Fruit fly (Drosophila melanogaster) whole organism, embryonic: Measurements from ENCODE around the gene CG6847.

ENCODE experiments used
- BEAF-32 ChIP-seq: fragments of 200-800 bp; sonication (Bioruptor generic); optimal IDR thresholded peaks from 3 replicates; lab custom pipeline; 2017; ENCODE audit warnings: missing biosample characterization, missing genetic modification characterization, mild to moderate bottlenecking, moderate library complexity, missing genetic modification reagents
- Bgb ChIP-seq: fragments of 200-800 bp; sonication (Bioruptor generic); IDR thresholded peaks from 2 replicates; pipeline ENCODE4 v1.3.6; 2022; ENCODE audit warnings: missing biosample characterization, missing genetic modification characterization; ENCODE audit not compliant: partially characterized antibody
- Blimp-1 ChIP-seq: fragments of 200-800 bp; sonication (Bioruptor generic); optimal IDR thresholded peaks from 3 replicates; lab custom pipeline; 2018; ENCODE audit warnings: missing biosample characterization, missing genetic modification characterization, mild to moderate bottlenecking, moderate library complexity, missing genetic modification reagents
- CG11093 ChIP-seq: fragments of 200-800 bp; sonication (Bioruptor generic); IDR thresholded peaks from 3 replicates; pipeline ENCODE4 v1.3.6; 2022; ENCODE audit warnings: missing biosample characterization, missing genetic modification characterization
- CG13894 ChIP-seq: fragments of 200-800 bp; sonication (Bioruptor generic); optimal IDR thresholded peaks from 3 replicates; lab custom pipeline; 2018; ENCODE audit warnings: missing biosample characterization, mild to moderate bottlenecking, missing genetic modification characterization, moderate library complexity
- CG14050 ChIP-seq: fragments of 200-800 bp; sonication (Bioruptor generic); IDR thresholded peaks from 3 replicates; pipeline ENCODE4 v1.3.6; 2022; ENCODE audit warnings: missing biosample characterization, missing genetic modification characterization
- CG16779 ChIP-seq: fragments of 200-800 bp; sonication (Bioruptor generic); IDR thresholded peaks from 2 replicates; pipeline ENCODE4 v1.3.6; 2022; ENCODE audit warnings: missing biosample characterization, missing genetic modification characterization
- CG17361 ChIP-seq: fragments of 200-800 bp; sonication (Bioruptor generic); IDR thresholded peaks from 3 replicates; pipeline ENCODE4 v1.3.6; 2022; ENCODE audit warnings: missing biosample characterization, missing genetic modification characterization
- CG18619 ChIP-seq: fragments of 200-800 bp; sonication (Bioruptor generic); optimal IDR thresholded peaks from 3 replicates; lab custom pipeline; 2017; ENCODE audit warnings: missing biosample characterization, mild to moderate bottlenecking, missing genetic modification characterization
- CG31365 ChIP-seq: fragments of 200-800 bp; sonication (Bioruptor generic); optimal IDR thresholded peaks from 2 replicates; lab custom pipeline; 2018; ENCODE audit warnings: missing biosample characterization, mild to moderate bottlenecking, missing genetic modification characterization
- CG6175 ChIP-seq: fragments of 200-800 bp; sonication (Bioruptor generic); IDR thresholded peaks from 3 replicates; pipeline ENCODE4 v1.3.6; 2022; ENCODE audit warnings: missing biosample characterization, missing genetic modification characterization
- CG7357 ChIP-seq: fragments of 200-800 bp; sonication (Bioruptor generic); IDR thresholded peaks from 3 replicates; pipeline ENCODE4 v1.3.6; 2022; ENCODE audit warnings: missing biosample characterization, missing genetic modification characterization
- CG7963 ChIP-seq: fragments of 200-800 bp; sonication (Bioruptor generic); IDR thresholded peaks from 3 replicates; pipeline ENCODE4 v1.3.6; 2022; ENCODE audit warnings: missing biosample characterization, missing genetic modification characterization; ENCODE audit not compliant: partially characterized antibody
- CG8290 ChIP-seq, 3 experiments: fragments of 200-800 bp; sonication (Bioruptor generic); optimal IDR thresholded peaks; 2 replicates each; lab custom pipeline; 2016 to 2019; ENCODE audit warnings: missing biosample characterization in 3 of 3, missing genetic modification characterization in 3 of 3, mild to moderate bottlenecking in 2 of 3, moderate library complexity in 1 of 3
- Camta ChIP-seq: fragments of 200-800 bp; sonication (Bioruptor generic); optimal IDR thresholded peaks from 2 replicates; lab custom pipeline; 2016; ENCODE audit warnings: missing biosample characterization, missing genetic modification characterization
- Dad ChIP-seq: fragments of 200-800 bp; sonication (Bioruptor generic); optimal IDR thresholded peaks from 3 replicates; lab custom pipeline; 2016; ENCODE audit warnings: missing biosample characterization, missing genetic modification characterization
- Dp ChIP-seq: fragments of 200-800 bp; sonication (Bioruptor generic); optimal IDR thresholded peaks from 2 replicates; lab custom pipeline; 2018; ENCODE audit warnings: missing biosample characterization, mild to moderate bottlenecking, missing genetic modification characterization, moderate library complexity
- Drgx ChIP-seq: fragments of 200-800 bp; sonication (Bioruptor generic); IDR thresholded peaks from 2 replicates; pipeline ENCODE4 v1.3.6; 2022; ENCODE audit warnings: missing biosample characterization, missing genetic modification characterization
- E2f2 ChIP-seq: fragments of 200-800 bp; sonication (Bioruptor generic); IDR thresholded peaks from 2 replicates; pipeline ENCODE4 v1.3.6; 2022; ENCODE audit warnings: missing biosample characterization, missing genetic modification characterization
- ERR ChIP-seq: fragments of 200-800 bp; sonication (Bioruptor generic); optimal IDR thresholded peaks from 2 replicates; lab custom pipeline; 2016; ENCODE audit warnings: missing biosample characterization, missing genetic modification characterization
- Eip74EF ChIP-seq, 2 experiments: fragments of 200-800 bp in 1 of 2; fragments of >200 bp in 1 of 2; sonication (Bioruptor generic) in 1 of 2; optimal IDR thresholded peaks; 2 replicates each; lab custom pipeline; 2017 to 2019; ENCODE audit warnings: missing biosample characterization in 2 of 2, missing genetic modification characterization in 2 of 2, mild to moderate bottlenecking in 1 of 2, moderate library complexity in 1 of 2
- Ets65A ChIP-seq: fragments of 200-800 bp; sonication (Bioruptor generic); peaks from one replicate; lab custom pipeline; 2016; ENCODE audit warnings: missing biosample characterization, missing genetic modification characterization
- Gsc ChIP-seq: fragments of 200-800 bp; sonication (Bioruptor generic); IDR thresholded peaks from 2 replicates; pipeline ENCODE4 v1.3.6; 2022; ENCODE audit warnings: missing biosample characterization, missing genetic modification characterization
- Kr ChIP-seq: fragments of 200-800 bp; sonication (Bioruptor generic); optimal IDR thresholded peaks from 2 replicates; lab custom pipeline; 2017; ENCODE audit warnings: missing biosample characterization, mild to moderate bottlenecking, missing genetic modification characterization
- Max ChIP-seq: fragments of 200-800 bp; sonication (Bioruptor generic); optimal IDR thresholded peaks from 2 replicates; lab custom pipeline; 2016; ENCODE audit warnings: missing biosample characterization, mild to moderate bottlenecking, missing genetic modification characterization
- NC2β ChIP-seq: fragments of 200-800 bp; sonication (Bioruptor generic); optimal IDR thresholded peaks from 2 replicates; lab custom pipeline; 2016; ENCODE audit warnings: missing biosample characterization, missing genetic modification characterization
- Taf1 ChIP-seq: fragments of 200-800 bp; sonication (Bioruptor generic); IDR thresholded peaks from 2 replicates; pipeline ENCODE4 v1.3.6; 2022; ENCODE audit warnings: missing biosample characterization, missing genetic modification characterization
- al ChIP-seq: fragments of 200-800 bp; sonication (Bioruptor generic); IDR thresholded peaks from 2 replicates; pipeline ENCODE4 v1.3.6; 2022; ENCODE audit warnings: missing biosample characterization, missing genetic modification characterization
- dimm ChIP-seq: fragments of 200-800 bp; sonication (Bioruptor generic); IDR thresholded peaks from 2 replicates; pipeline ENCODE4 v1.3.6; 2022; ENCODE audit warnings: missing biosample characterization, missing genetic modification characterization
- dpn ChIP-seq, 2 experiments: fragments of 200-800 bp; sonication (Bioruptor generic); optimal IDR thresholded peaks; 3 replicates each; lab custom pipeline; 2016; ENCODE audit warnings: missing biosample characterization in 2 of 2, missing genetic modification characterization in 2 of 2
- grau ChIP-seq: fragments of 200-800 bp; optimal IDR thresholded peaks from 3 replicates; lab custom pipeline; 2019; ENCODE audit warnings: missing biosample characterization, mild to moderate bottlenecking, missing genetic modification characterization, moderate library complexity
- knrl ChIP-seq: fragments of 200-800 bp; sonication (Bioruptor generic); IDR thresholded peaks from 3 replicates; pipeline ENCODE4 v1.3.6; 2022; ENCODE audit warnings: missing biosample characterization, missing genetic modification characterization; ENCODE audit not compliant: partially characterized antibody
- lola ChIP-seq, 3 experiments: fragments of >200 bp in 2 of 3; fragments of 200-800 bp in 1 of 3; sonication (Bioruptor generic) in 1 of 3; optimal IDR thresholded peaks; 2 replicates each; lab custom pipeline; 2017 to 2019; ENCODE audit warnings: missing biosample characterization in 3 of 3, missing genetic modification characterization in 3 of 3, mild to moderate bottlenecking in 1 of 3, moderate library complexity in 1 of 3
- maf-S ChIP-seq: fragments of 200-800 bp; sonication (Bioruptor generic); optimal IDR thresholded peaks from 2 replicates; lab custom pipeline; 2016; ENCODE audit warnings: missing biosample characterization, missing genetic modification characterization
- nom ChIP-seq: fragments of 200-800 bp; sonication (Bioruptor generic); optimal IDR thresholded peaks from 2 replicates; lab custom pipeline; 2017; ENCODE audit warnings: missing biosample characterization, missing genetic modification characterization, mild to moderate bottlenecking, moderate library complexity, missing genetic modification reagents
- pum ChIP-seq: fragments of 200-800 bp; sonication (Bioruptor generic); optimal IDR thresholded peaks from 2 replicates; lab custom pipeline; 2016; ENCODE audit warnings: missing biosample characterization, missing genetic modification characterization
- row ChIP-seq: fragments of 200-800 bp; sonication (Bioruptor generic); IDR thresholded peaks from 3 replicates; pipeline ENCODE4 v1.3.6; 2022; ENCODE audit warnings: missing biosample characterization, missing genetic modification characterization
- so ChIP-seq: fragments of 200-800 bp; sonication (Bioruptor generic); IDR thresholded peaks from 3 replicates; pipeline ENCODE4 v1.3.6; 2022; ENCODE audit warnings: missing biosample characterization, missing genetic modification characterization
- stwl ChIP-seq: fragments of 200-800 bp; sonication (Bioruptor generic); optimal IDR thresholded peaks from 3 replicates; lab custom pipeline; 2018; ENCODE audit warnings: missing biosample characterization, mild to moderate bottlenecking, missing genetic modification characterization, moderate library complexity
- zf30C ChIP-seq: fragments of 200-800 bp; sonication (Bioruptor generic); optimal IDR thresholded peaks from 3 replicates; lab custom pipeline; 2018; ENCODE audit warnings: missing biosample characterization, mild to moderate bottlenecking, missing genetic modification characterization

CG6847 gene

DNA sequence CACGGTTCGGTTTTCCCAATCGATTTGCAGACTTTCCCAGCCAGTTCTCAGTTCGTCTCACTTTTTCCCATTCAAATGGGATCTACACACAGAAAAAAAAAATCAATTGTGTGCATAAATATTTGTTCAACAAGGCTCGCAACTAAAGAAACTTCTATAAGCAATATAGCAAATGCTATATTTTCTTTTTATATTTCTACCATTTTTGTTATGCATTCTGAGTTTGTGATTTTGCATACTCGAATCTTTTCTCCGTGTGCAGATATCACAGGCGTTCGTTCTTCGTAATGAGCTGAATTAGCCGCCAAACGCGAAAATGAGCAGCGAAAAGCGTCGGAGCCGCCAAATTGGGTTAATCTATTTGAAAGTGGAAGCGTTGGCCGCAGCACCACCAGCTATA, 4.7 kb downstream of the CG6847 start (continued):
- TF ChIP-seq grau (tag; lab: Kevin White, UChicago), result no peak
- TF ChIP-seq Max, result no peak
- TF ChIP-seq Gsc (GFP tag; lab: Robert Waterston, UW), result no peak
- TF ChIP-seq CG11093 (GFP tag; lab: Robert Waterston, UW), result no peak
- no peak for TF ChIP-seq CG7963 (GFP tag; lab: Robert Waterston, UW)
- no peak for TF ChIP-seq knrl
- no peak for TF ChIP-seq zf30C (GFP tag; lab: Kevin White, UChicago)
- no peak for TF ChIP-seq CG13894 (tag; lab: Kevin White, UChicago)
- TF ChIP-seq dpn (GFP tag; optimal IDR thresholded peaks at IDR 0.05; lab: Kevin White, UChicago), result no peak
- TF ChIP-seq Kr (GFP tag; lab: Kevin White, UChicago), result no peak
- TF ChIP-seq CG14050, result no peak
- no peak for TF ChIP-seq CG7357 (GFP tag; lab: Robert Waterston, UW)

dm6 chrX:17917564-17918233, 6.4 kb downstream of the CG6847 start:
- TF ChIP-seq CG6175 (no peak), NC2β (GFP tag; lab: Kevin White, UChicago) (no peak), Blimp-1 (peak; percentile 55), Drgx (peak; percentile 10; the same call in 1 of the 2 replicates), Ets65A (GFP tag; lab: Kevin White, UChicago) (peak; percentile 42), Camta (GFP tag; lab: Kevin White, UChicago) (no peak)

DNA sequence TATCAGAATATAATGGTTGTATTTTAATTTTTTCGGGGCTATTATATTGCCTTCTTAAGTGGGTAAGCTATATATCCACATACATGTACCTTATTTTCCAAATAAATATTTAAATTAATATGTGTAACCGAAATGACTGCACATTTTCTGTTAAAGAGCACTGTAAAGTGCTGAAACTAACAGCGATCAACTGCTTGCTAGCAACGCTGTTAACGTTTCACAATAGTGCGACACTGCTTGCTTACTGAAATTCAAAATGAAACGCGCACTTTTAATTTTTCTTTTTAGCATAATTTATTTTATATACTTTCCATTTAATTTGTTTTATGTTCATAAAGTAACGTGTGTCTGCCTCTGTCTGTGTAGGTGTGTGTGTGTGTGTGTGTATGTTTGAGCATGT, 12.8 kb downstream of the CG6847 start:
- TF ChIP-seq E2f2, result peak; percentile 82
- no peak for TF ChIP-seq CG16779 (GFP tag; lab: Robert Waterston, UW)
- peak; percentile 62 for TF ChIP-seq stwl (tag; lab: Kevin White, UChicago)
- no peak for TF ChIP-seq row (GFP tag; lab: Robert Waterston, UW)
- no peak for TF ChIP-seq Taf1
- no peak for TF ChIP-seq ERR (GFP tag; lab: Kevin White, UChicago)
- no peak for TF ChIP-seq pum (GFP tag; lab: Kevin White, UChicago)
- TF ChIP-seq Dp, result peak; percentile 68
- TF ChIP-seq CG8290 (GFP tag; optimal IDR thresholded peaks at IDR 0.05; lab: Kevin White, UChicago), result peak; percentile 1
- TF ChIP-seq CG8290 (tag; optimal IDR thresholded peaks at IDR 0.05; lab: Kevin White, UChicago), result no peak
- TF ChIP-seq so, result no peak
- no peak for TF ChIP-seq CG18619 (GFP tag; lab: Kevin White, UChicago)
- no peak for TF ChIP-seq al (GFP tag; lab: Robert Waterston, UW)
- no peak for TF ChIP-seq dimm (GFP tag; lab: Robert Waterston, UW)
- peak in 1 of 2 experiments; percentile 28 for TF ChIP-seq Eip74EF (GFP tag; optimal IDR thresholded peaks at IDR 0.05; lab: Kevin White, UChicago)
- no peak for TF ChIP-seq nom
- TF ChIP-seq maf-S, result no peak
- TF ChIP-seq Dad (GFP tag; lab: Kevin White, UChicago), result no peak
- TF ChIP-seq CG31365 (tag; lab: Kevin White, UChicago), result peak; percentile 91
- TF ChIP-seq lola (GFP tag; optimal IDR thresholded peaks at IDR 0.05; lab: Kevin White, UChicago), result no peak
- no peak for TF ChIP-seq CG17361 (GFP tag; lab: Robert Waterston, UW)
- TF ChIP-seq BEAF-32, result no peak
- no peak for TF ChIP-seq Bgb (GFP tag; lab: Robert Waterston, UW)
- TF ChIP-seq knrl, result no peak
- no peak for TF ChIP-seq Blimp-1
- TF ChIP-seq, all 482 proteins: peak for 6
